Fruit fly (Drosophila melanogaster) whole organism, embryonic: ENCODE results near the gene Oseg1.
A peak's percentile ranks its signal among the peaks of the same experiment; 100 is the strongest.

Experiments used
- ATbp ChIP-seq: fragments of 200-800 bp; sonication (Bioruptor generic); optimal IDR thresholded peaks from 2 replicates; lab custom pipeline; 2017; ENCODE audit warnings: missing biosample characterization, mild to moderate bottlenecking, missing genetic modification characterization, missing genetic modification reagents
- Asciz ChIP-seq: fragments of 200-800 bp; sonication (Bioruptor generic); optimal IDR thresholded peaks from 2 replicates; lab custom pipeline; 2017; ENCODE audit warnings: missing biosample characterization, mild to moderate bottlenecking, missing genetic modification characterization, missing genetic modification reagents
- Atf3 ChIP-seq: fragments of 200-800 bp; sonication (Bioruptor generic); optimal IDR thresholded peaks from 3 replicates; lab custom pipeline; 2016; ENCODE audit warnings: missing biosample characterization, missing genetic modification characterization
- CG10366 ChIP-seq: fragments of 200-800 bp; sonication (Bioruptor generic); IDR thresholded peaks from 2 replicates; pipeline ENCODE4 v1.3.6; 2022; ENCODE audit warnings: missing biosample characterization, missing genetic modification characterization
- CG10959 ChIP-seq: fragments of 200-800 bp; sonication (Bioruptor generic); IDR thresholded peaks from 2 replicates; pipeline ENCODE4 v1.3.6; 2022; ENCODE audit warnings: missing biosample characterization, missing genetic modification characterization
- CG11085 ChIP-seq: fragments of 200-800 bp; sonication (Bioruptor generic); IDR thresholded peaks from 2 replicates; pipeline ENCODE4 v1.3.6; 2022; ENCODE audit warnings: missing biosample characterization, missing genetic modification characterization
- CG11398 ChIP-seq: fragments of 200-800 bp; sonication (Bioruptor generic); optimal IDR thresholded peaks from 2 replicates; lab custom pipeline; 2016; ENCODE audit warnings: missing biosample characterization, missing genetic modification characterization
- CG12659 ChIP-seq: fragments of 200-800 bp; sonication (Bioruptor generic); optimal IDR thresholded peaks from 3 replicates; lab custom pipeline; 2017; ENCODE audit warnings: mild to moderate bottlenecking, missing biosample characterization, missing genetic modification reagents, missing genetic modification characterization
- CG13296 ChIP-seq: fragments of 200-800 bp; sonication (Bioruptor generic); optimal IDR thresholded peaks from 3 replicates; lab custom pipeline; 2018; ENCODE audit warnings: missing biosample characterization, mild to moderate bottlenecking, missing genetic modification characterization
- CG1602 ChIP-seq: fragments of 200-800 bp; sonication (Bioruptor generic); optimal IDR thresholded peaks from 3 replicates; lab custom pipeline; 2016; ENCODE audit warnings: missing biosample characterization, missing genetic modification characterization
- CG1792 ChIP-seq: fragments of 200-800 bp; sonication (Bioruptor generic); optimal IDR thresholded peaks from 2 replicates; lab custom pipeline; 2016; ENCODE audit warnings: missing biosample characterization, missing genetic modification characterization
- CG18476 ChIP-seq: fragments of 200-800 bp; sonication (Bioruptor generic); optimal IDR thresholded peaks from 2 replicates; lab custom pipeline; 2016; ENCODE audit warnings: missing biosample characterization, mild to moderate bottlenecking, missing genetic modification characterization
- CG2120 ChIP-seq: fragments of 200-800 bp; sonication (Bioruptor generic); optimal IDR thresholded peaks from 3 replicates; lab custom pipeline; 2016; ENCODE audit warnings: missing biosample characterization, missing genetic modification characterization
- CG2712 ChIP-seq: fragments of 200-800 bp; optimal IDR thresholded peaks from 3 replicates; lab custom pipeline; 2019; ENCODE audit warnings: missing biosample characterization, mild to moderate bottlenecking, missing genetic modification characterization, moderate library complexity
- CG33213 ChIP-seq: fragments of 200-800 bp; sonication (Bioruptor generic); optimal IDR thresholded peaks from 3 replicates; lab custom pipeline; 2016; ENCODE audit warnings: missing biosample characterization, missing genetic modification characterization
- CG4820 ChIP-seq: fragments of 200-800 bp; sonication (Bioruptor generic); optimal IDR thresholded peaks from 3 replicates; lab custom pipeline; 2016; ENCODE audit warnings: missing biosample characterization, missing genetic modification characterization
- CG5245 ChIP-seq: fragments of 200-800 bp; sonication (Bioruptor generic); optimal IDR thresholded peaks from 3 replicates; lab custom pipeline; 2016; ENCODE audit warnings: missing biosample characterization, missing genetic modification characterization
- CG7963 ChIP-seq: fragments of 200-800 bp; sonication (Bioruptor generic); IDR thresholded peaks from 3 replicates; pipeline ENCODE4 v1.3.6; 2022; ENCODE audit warnings: missing biosample characterization, missing genetic modification characterization; ENCODE audit not compliant: partially characterized antibody
- Chrac-16 ChIP-seq: fragments of 200-800 bp; sonication (Bioruptor generic); optimal IDR thresholded peaks from 3 replicates; lab custom pipeline; 2016; ENCODE audit warnings: missing biosample characterization, missing genetic modification characterization
- CrebB ChIP-seq: fragments of 200-800 bp; sonication (Bioruptor generic); optimal IDR thresholded peaks from 3 replicates; lab custom pipeline; 2018; ENCODE audit warnings: missing biosample characterization, mild to moderate bottlenecking, missing genetic modification characterization
- Deaf1 ChIP-seq: fragments of 200-800 bp; optimal IDR thresholded peaks from 3 replicates; lab custom pipeline; 2019; ENCODE audit warnings: missing biosample characterization, mild to moderate bottlenecking, missing genetic modification characterization, moderate library complexity
- Dip3 ChIP-seq: fragments of 200-800 bp; sonication (Bioruptor generic); optimal IDR thresholded peaks from 3 replicates; lab custom pipeline; 2016; ENCODE audit warnings: missing biosample characterization, missing genetic modification characterization
- Dref ChIP-seq: fragments of 200-800 bp; sonication (Bioruptor generic); IDR thresholded peaks from 2 replicates; pipeline ENCODE4 v1.3.6; 2022; ENCODE audit warnings: missing biosample characterization, missing genetic modification characterization
- Fer2 ChIP-seq: fragments of 200-800 bp; sonication (Bioruptor generic); optimal IDR thresholded peaks from 2 replicates; lab custom pipeline; 2018; ENCODE audit warnings: missing biosample characterization, mild to moderate bottlenecking, missing genetic modification characterization, moderate library complexity
- HLH3B ChIP-seq: fragments of 200-800 bp; sonication (Bioruptor generic); IDR thresholded peaks from 2 replicates; pipeline ENCODE4 v1.3.6; 2022; ENCODE audit warnings: missing biosample characterization, missing genetic modification characterization
- Hmr ChIP-seq: fragments of 200-800 bp; sonication (Bioruptor generic); optimal IDR thresholded peaks from 3 replicates; lab custom pipeline; 2017; ENCODE audit warnings: mild to moderate bottlenecking, missing biosample characterization, missing genetic modification reagents, missing genetic modification characterization
- Meics ChIP-seq: fragments of 200-800 bp; sonication (Bioruptor generic); optimal IDR thresholded peaks from 2 replicates; lab custom pipeline; 2017; ENCODE audit warnings: missing biosample characterization, mild to moderate bottlenecking, missing genetic modification characterization
- Myb ChIP-seq: fragments of 200-800 bp; sonication (Bioruptor generic); optimal IDR thresholded peaks from 2 replicates; lab custom pipeline; 2016; ENCODE audit warnings: missing biosample characterization, missing genetic modification characterization
- Ptx1 ChIP-seq: fragments of 200-800 bp; sonication (Bioruptor generic); IDR thresholded peaks from 2 replicates; pipeline ENCODE4 v1.3.6; 2022; ENCODE audit warnings: missing biosample characterization, missing genetic modification characterization
- Six4 ChIP-seq: fragments of 200-800 bp; sonication (Bioruptor generic); optimal IDR thresholded peaks from 2 replicates; lab custom pipeline; 2016; ENCODE audit warnings: missing biosample characterization, missing genetic modification characterization
- Sox102F ChIP-seq: fragments of 200-800 bp; sonication (Bioruptor generic); optimal IDR thresholded peaks from 2 replicates; lab custom pipeline; 2018; ENCODE audit warnings: missing biosample characterization, mild to moderate bottlenecking, missing genetic modification characterization, moderate library complexity
- Xrp1 ChIP-seq: fragments of 200-800 bp; sonication (Bioruptor generic); IDR thresholded peaks from 2 replicates; pipeline ENCODE4 v1.3.6; 2022; ENCODE audit warnings: missing biosample characterization, missing genetic modification characterization
- ara ChIP-seq: fragments of 200-800 bp; sonication (Bioruptor generic); IDR thresholded peaks from 2 replicates; pipeline ENCODE4 v1.3.6; 2022; ENCODE audit warnings: missing biosample characterization, missing genetic modification characterization
- bsh ChIP-seq, 2 experiments: fragments of 200-800 bp; sonication (Bioruptor generic); optimal IDR thresholded peaks; 2 replicates each; lab custom pipeline; 2017 to 2018; ENCODE audit warnings: mild to moderate bottlenecking in 2 of 2, missing biosample characterization in 2 of 2, missing genetic modification characterization in 2 of 2, moderate library complexity in 1 of 2
- chif ChIP-seq, 2 experiments: fragments of 200-800 bp; sonication (Bioruptor generic); optimal IDR thresholded peaks; 3 replicates each; lab custom pipeline; 2016; ENCODE audit warnings: missing biosample characterization in 2 of 2, missing genetic modification characterization in 2 of 2
- fd96Cb ChIP-seq: fragments of 200-800 bp; sonication (Bioruptor generic); optimal IDR thresholded peaks from 2 replicates; lab custom pipeline; 2018; ENCODE audit warnings: missing biosample characterization, mild to moderate bottlenecking, missing genetic modification characterization, moderate library complexity
- fu2 ChIP-seq: fragments of 200-800 bp; sonication (Bioruptor generic); optimal IDR thresholded peaks from 2 replicates; lab custom pipeline; 2016; ENCODE audit warnings: missing biosample characterization, missing genetic modification characterization
- gro ChIP-seq: fragments of 200-800 bp; sonication (Bioruptor generic); optimal IDR thresholded peaks from 2 replicates; lab custom pipeline; 2016; ENCODE audit warnings: missing biosample characterization, missing genetic modification characterization
- ind ChIP-seq: fragments of 200-800 bp; sonication (Bioruptor generic); optimal IDR thresholded peaks from 3 replicates; lab custom pipeline; 2016; ENCODE audit warnings: missing biosample characterization, missing genetic modification characterization
- lilli ChIP-seq: fragments of 200-800 bp; sonication (Bioruptor generic); optimal IDR thresholded peaks from 3 replicates; lab custom pipeline; 2016; ENCODE audit warnings: missing biosample characterization, missing genetic modification characterization
- mirr ChIP-seq: fragments of 200-800 bp; sonication (Bioruptor generic); optimal IDR thresholded peaks from 3 replicates; lab custom pipeline; 2018; ENCODE audit warnings: missing biosample characterization, mild to moderate bottlenecking, missing genetic modification characterization
- p53 ChIP-seq: fragments of 200-800 bp; sonication (Bioruptor generic); optimal IDR thresholded peaks from 2 replicates; lab custom pipeline; 2016; ENCODE audit warnings: missing biosample characterization, missing genetic modification characterization
- phol ChIP-seq: fragments of 200-800 bp; sonication (Bioruptor generic); optimal IDR thresholded peaks from 3 replicates; lab custom pipeline; 2018; ENCODE audit warnings: missing biosample characterization, mild to moderate bottlenecking, missing genetic modification characterization, moderate library complexity
- sc ChIP-seq, 3 experiments: fragments of >200 bp in 2 of 3; fragments of 200-800 bp in 1 of 3; sonication (Bioruptor generic) in 1 of 3; optimal IDR thresholded peaks; 2 replicates in 2 of 3; 3 replicates in 1 of 3; lab custom pipeline; 2017; ENCODE audit warnings: mild to moderate bottlenecking in 1 of 3, missing biosample characterization in 1 of 3, missing genetic modification characterization in 1 of 3, missing genetic modification reagents in 1 of 3
- sisA ChIP-seq: fragments of 200-800 bp; sonication (Bioruptor generic); IDR thresholded peaks from 2 replicates; pipeline ENCODE4 v1.3.6; 2022; ENCODE audit warnings: missing biosample characterization, missing genetic modification characterization
- vvl ChIP-seq: fragments of 200-800 bp; sonication (Bioruptor generic); IDR thresholded peaks from 2 replicates; pipeline ENCODE4 v1.3.6; 2022; ENCODE audit warnings: missing biosample characterization, missing genetic modification characterization
- z ChIP-seq: fragments of 200-800 bp; sonication (Bioruptor generic); IDR thresholded peaks from 3 replicates; pipeline ENCODE4 v1.3.6; 2022; ENCODE audit warnings: missing biosample characterization, missing genetic modification characterization
- zen ChIP-seq: fragments of 200-800 bp; sonication (Bioruptor generic); optimal IDR thresholded peaks from 3 replicates; lab custom pipeline; 2018; ENCODE audit warnings: missing biosample characterization, mild to moderate bottlenecking, missing genetic modification characterization, moderate library complexity
- zfh1 ChIP-seq: fragments of 200-800 bp; sonication (Bioruptor generic); IDR thresholded peaks from 3 replicates; pipeline ENCODE4 v1.3.6; 2022; ENCODE audit warnings: missing biosample characterization, missing genetic modification characterization

Oseg1 gene

DNA sequence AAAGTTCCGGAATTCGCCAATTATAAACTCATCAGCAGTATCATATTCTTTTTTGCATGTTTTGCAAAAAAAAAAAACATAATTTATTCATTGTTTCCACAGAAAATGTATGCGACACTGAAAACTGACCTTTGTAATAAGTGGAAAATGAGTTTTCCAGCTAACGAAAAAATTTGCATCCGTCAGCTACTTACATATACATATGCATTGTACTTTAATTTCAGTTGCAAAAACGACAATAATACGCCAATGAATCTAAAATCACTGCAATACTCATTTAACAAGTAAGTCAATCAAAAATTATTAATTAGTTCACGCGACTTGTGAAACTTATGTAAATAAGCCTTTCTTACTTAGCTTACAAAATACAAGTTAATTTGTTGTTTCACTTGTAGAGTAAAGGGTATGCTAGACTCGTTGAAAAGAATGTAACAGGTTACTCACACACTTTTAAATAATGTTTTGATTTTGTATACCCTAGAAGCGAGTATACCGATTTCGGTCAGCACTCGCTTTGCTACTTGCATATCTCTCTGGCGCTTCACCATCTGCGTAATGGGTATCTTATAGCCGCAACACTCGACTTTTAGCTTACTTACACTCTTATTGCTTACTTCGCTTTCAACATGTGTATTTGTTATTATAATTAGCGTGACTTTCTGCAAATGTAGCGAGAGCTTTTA is 13.7 kb downstream of the Oseg1 start (continued):
- no peak for TF ChIP-seq CG11085 (GFP tag; lab: Robert Waterston, UW)
- no peak for TF ChIP-seq CG11398 (GFP tag; lab: Kevin White, UChicago)
- TF ChIP-seq z (GFP tag; lab: Robert Waterston, UW) = no peak
- TF ChIP-seq Dip3 (GFP tag; lab: Kevin White, UChicago) = peak; percentile 5
- peak; percentile 19 for TF ChIP-seq ATbp (GFP tag; lab: Kevin White, UChicago)
- TF ChIP-seq Dref = no peak
- no peak for TF ChIP-seq gro
- peak; percentile 51; the same call in 1 of the 2 replicates for TF ChIP-seq sisA
- no peak for TF ChIP-seq Meics
- peak; percentile 63; the same call in 2 of the 3 replicates for TF ChIP-seq CG7963 (GFP tag; lab: Robert Waterston, UW)
- TF ChIP-seq CG4820 = peak; percentile 23
- TF ChIP-seq zfh1 (GFP tag; lab: Robert Waterston, UW) = no peak
- no peak for TF ChIP-seq Deaf1 (tag; lab: Kevin White, UChicago)
- TF ChIP-seq CG12659 (GFP tag; lab: Kevin White, UChicago) = no peak
- TF ChIP-seq CG5245 (GFP tag; lab: Kevin White, UChicago) = peak; percentile 40
- TF ChIP-seq CG2120 = peak; percentile 41
- peak; percentile 58 for TF ChIP-seq Sox102F (GFP tag; lab: Kevin White, UChicago)
- TF ChIP-seq CG13296 (GFP tag; lab: Kevin White, UChicago) = no peak
- no peak for TF ChIP-seq fu2 (GFP tag; lab: Kevin White, UChicago)
- TF ChIP-seq CG18476 (GFP tag; lab: Kevin White, UChicago) = no peak
- peak; percentile 38 for TF ChIP-seq phol (tag; lab: Kevin White, UChicago)
- TF ChIP-seq mirr = no peak
- no peak for TF ChIP-seq Six4
- peak; percentile 52; the same call in 1 of the 2 replicates for TF ChIP-seq Ptx1
- no peak for TF ChIP-seq CG1602 (GFP tag; lab: Kevin White, UChicago)
- peak; percentile 20; the same call in 1 of the 2 replicates for TF ChIP-seq vvl (GFP tag; lab: Robert Waterston, UW)
- no peak for TF ChIP-seq sc (optimal IDR thresholded peaks at IDR 0.05; lab: Kevin White, UChicago)
- TF ChIP-seq sc (GFP tag; optimal IDR thresholded peaks at IDR 0.05; lab: Kevin White, UChicago) = no peak
- peak; percentile 14 to 43 for TF ChIP-seq chif (GFP tag; optimal IDR thresholded peaks at IDR 0.05; lab: Kevin White, UChicago)
- TF ChIP-seq CG33213 (GFP tag; lab: Kevin White, UChicago) = peak; percentile 8
- TF ChIP-seq bsh (GFP tag; optimal IDR thresholded peaks at IDR 0.05; lab: Kevin White, UChicago) = peak in 1 of 2 experiments; percentile 45
- no peak for TF ChIP-seq p53 (GFP tag; lab: Kevin White, UChicago)
- TF ChIP-seq Hmr (GFP tag; lab: Kevin White, UChicago) = no peak
- TF ChIP-seq ind (GFP tag; lab: Kevin White, UChicago) = peak; percentile 56
- TF ChIP-seq CrebB (tag; lab: Kevin White, UChicago) = no peak
- TF ChIP-seq Chrac-16 = peak; percentile 43
- peak; percentile 21 for TF ChIP-seq zen (tag; lab: Kevin White, UChicago)
- TF ChIP-seq Asciz = no peak
- TF ChIP-seq lilli (GFP tag; lab: Kevin White, UChicago) = peak; percentile 35
- TF ChIP-seq ara = no peak; the same call in 1 of the 2 replicates
- TF ChIP-seq Fer2 = no peak
- peak; percentile 45 for TF ChIP-seq CG2712 (tag; lab: Kevin White, UChicago)
- peak; percentile 32; the same call in 1 of the 2 replicates for TF ChIP-seq CG10366
- TF ChIP-seq Myb (GFP tag; lab: Kevin White, UChicago) = no peak
- TF ChIP-seq Xrp1 (GFP tag; lab: Robert Waterston, UW) = peak; percentile 64; the same call in 1 of the 2 replicates
- peak; percentile 38 for TF ChIP-seq fd96Cb (tag; lab: Kevin White, UChicago)
- no peak for TF ChIP-seq CG1792 (GFP tag; lab: Kevin White, UChicago)
- TF ChIP-seq HLH3B = peak; percentile 17; the same call in 1 of the 2 replicates
- TF ChIP-seq Atf3 (GFP tag; lab: Kevin White, UChicago) = no peak
- 0 out of 2 replicates have a peak, but pooled peaks have one; percentile 22 for TF ChIP-seq CG10959
